Fruit fly (Drosophila melanogaster) whole organism: ENCODE measurements around the gene Stt3A.

Experiments used
- CG8478 ChIP-seq: fragments of >200 bp; optimal IDR thresholded peaks from 2 replicates; lab custom pipeline; 2018; ENCODE audit warnings: inconsistent platforms
- Dll ChIP-seq: fragments of >200 bp; optimal IDR thresholded peaks from 2 replicates; lab custom pipeline; 2017
- EcR ChIP-seq, 2 experiments: fragments of >200 bp; optimal IDR thresholded peaks; 2 replicates each; lab custom pipeline; 2017; ENCODE audit warnings: missing biosample characterization in 2 of 2, missing genetic modification characterization in 2 of 2, missing genetic modification reagents in 2 of 2
- pan ChIP-seq: fragments of >200 bp; optimal IDR thresholded peaks from 2 replicates; lab custom pipeline; 2017
- psq ChIP-seq: fragments of >200 bp; optimal IDR thresholded peaks from 2 replicates; lab custom pipeline; 2017
- usp ChIP-seq: fragments of >200 bp; optimal IDR thresholded peaks from 2 replicates; lab custom pipeline; 2017; ENCODE audit warnings: missing biosample characterization, missing genetic modification characterization, mixed read lengths

Stt3A gene

dm6 chrX:21025788-21026187, 27.9 kb downstream of the Stt3A start, which contains the start of gene r-cup:
Gene r-cup, minus strand, starts transcription at chrX:21025888.
- TF ChIP-seq pan (lab: Kevin White, UChicago) (no peak), CG8478 (lab: Kevin White, UChicago) (no peak), psq (lab: Kevin White, UChicago) (no peak), Dll (lab: Kevin White, UChicago) (no peak), usp (GFP tag; lab: Kevin White, UChicago) (no peak), EcR (GFP tag; optimal IDR thresholded peaks at IDR 0.05; lab: Kevin White, UChicago) (no peak)

- TF ChIP-seq pan (lab: Kevin White, UChicago) (no peak), psq (lab: Kevin White, UChicago) (no peak), EcR (GFP tag; optimal IDR thresholded peaks at IDR 0.05; lab: Kevin White, UChicago) (no peak), usp (GFP tag; lab: Kevin White, UChicago) (no peak), Dll (lab: Kevin White, UChicago) (no peak), CG8478 (lab: Kevin White, UChicago) (no peak)
Measured at dm6 chrX:21017568-21017967, 36.2 kb downstream of the Stt3A start.

- no peak for TF ChIP-seq EcR (GFP tag; optimal IDR thresholded peaks at IDR 0.05; lab: Kevin White, UChicago)
- TF ChIP-seq CG8478 (lab: Kevin White, UChicago), result no peak
- TF ChIP-seq Dll (lab: Kevin White, UChicago), result no peak
- no peak for TF ChIP-seq psq (lab: Kevin White, UChicago)
- no peak for TF ChIP-seq pan (lab: Kevin White, UChicago)
- TF ChIP-seq usp (GFP tag; lab: Kevin White, UChicago), result no peak
Measured at dm6 chrX:21010541-21010940, 43.2 kb downstream of the Stt3A start.
